Fruit fly (Drosophila melanogaster): ENCODE results near the gene Tsp86D.

- TF ChIP-seq CG5204 (GFP tag; optimal IDR thresholded peaks at IDR 0.05) (no peak), CG7045 (GFP tag; optimal IDR thresholded peaks at IDR 0.05) (no peak), CG1620 (GFP tag; optimal IDR thresholded peaks at IDR 0.05) (no peak), bab1 (GFP tag; optimal IDR thresholded peaks at IDR 0.05) (no peak), cnc (optimal IDR thresholded peaks at IDR 0.05) (no peak), kay (GFP tag; ENCODE audit: borderline replicate concordance) (no peak)
These were observed 4.3 kb downstream of the Tsp86D start, which contains the start of gene CG4596 for dm6 chr3R:10872820-10873219.
